Worm (Caenorhabditis elegans) whole organism, dauer: ENCODE results near the gene Y27F2A.8.
"Not testable (repeated sequence)": the region's sequence is repeated elsewhere in the genome, so short reads cannot be mapped to it uniquely, and the experiment has no call there.

Experiments used
- unc-62 ChIP-seq: sonication (generic microtip); optimal IDR thresholded peaks from 2 replicates; lab custom pipeline; 2017; ENCODE audit warnings: missing biosample characterization, missing genetic modification reagents, missing genetic modification characterization

Y27F2A.8 gene

DNA sequence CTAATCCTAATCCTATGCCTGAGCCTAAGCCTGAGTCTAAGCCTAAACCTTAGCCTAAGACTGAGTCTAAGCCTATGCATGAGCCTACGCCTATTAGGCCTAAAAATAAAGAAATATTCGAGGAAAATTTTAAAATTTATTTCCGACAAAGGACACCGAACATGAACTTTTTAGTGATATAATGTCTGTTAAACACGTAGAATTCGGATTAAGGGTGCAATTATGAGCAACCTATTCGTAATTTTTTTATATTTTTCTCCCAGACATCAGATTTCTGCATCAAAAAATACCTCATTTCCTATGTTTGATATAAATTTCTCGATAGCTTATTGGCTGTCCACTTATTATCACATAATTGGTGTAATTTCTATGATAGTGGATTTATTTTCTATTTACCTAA is 5.4 kb downstream of the Y27F2A.8 start, which contains the start of gene Y27F2A.11:
Y27F2A.11 (plus strand) TSS at position 301 of the 400 bp plus-strand sequence.
- TF ChIP-seq unc-62 (GFP tag; lab: Kevin White, UChicago) = not testable (repeated sequence)

DNA sequence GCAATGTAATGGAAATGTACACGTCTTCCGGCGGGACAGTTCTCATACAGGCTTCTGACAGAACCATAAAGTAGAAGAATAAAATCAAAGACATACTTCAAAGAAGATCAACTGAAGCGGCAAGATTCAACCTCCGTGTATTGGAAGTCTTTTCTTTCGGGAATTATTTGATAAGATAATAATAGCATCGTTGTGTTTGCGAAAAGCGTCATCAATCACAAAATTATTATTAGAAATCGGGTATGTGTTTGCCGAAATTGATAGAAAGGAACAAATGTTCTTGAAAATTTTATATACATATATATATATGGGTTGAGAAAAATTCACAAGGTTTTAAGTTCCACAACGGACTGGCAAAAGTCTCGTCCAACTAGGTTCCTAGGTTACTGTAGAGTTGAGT is 8.0 kb downstream of the Y27F2A.8 start, which contains the start of gene Y27F2A.9:
Y27F2A.9 (minus strand) TSS at position 101 of the 400 bp plus-strand sequence.
- TF ChIP-seq unc-62 (GFP tag; lab: Kevin White, UChicago) = not testable (repeated sequence)

DNA sequence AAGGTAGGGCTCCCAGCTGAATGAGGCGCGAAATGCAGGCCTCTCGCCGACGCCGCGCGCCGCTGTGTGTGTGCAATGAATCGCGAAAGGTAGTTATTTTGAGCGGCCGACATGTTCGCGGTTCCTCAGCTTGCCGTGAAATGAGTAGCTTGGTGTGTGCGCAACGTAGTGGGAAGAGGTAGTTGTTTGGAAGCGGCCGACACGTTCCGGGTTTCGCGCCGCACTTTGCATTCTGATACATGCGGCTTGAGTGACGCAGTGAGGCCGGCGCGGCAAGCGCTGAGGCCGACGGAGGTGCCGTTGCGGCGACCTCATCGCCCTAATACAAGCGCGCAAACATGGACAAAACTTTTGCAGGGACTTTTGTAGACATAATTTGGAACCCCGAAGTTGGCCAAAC is 12.1 kb downstream of the Y27F2A.8 start:
- TF ChIP-seq unc-62 (GFP tag; lab: Kevin White, UChicago) = no peak

DNA sequence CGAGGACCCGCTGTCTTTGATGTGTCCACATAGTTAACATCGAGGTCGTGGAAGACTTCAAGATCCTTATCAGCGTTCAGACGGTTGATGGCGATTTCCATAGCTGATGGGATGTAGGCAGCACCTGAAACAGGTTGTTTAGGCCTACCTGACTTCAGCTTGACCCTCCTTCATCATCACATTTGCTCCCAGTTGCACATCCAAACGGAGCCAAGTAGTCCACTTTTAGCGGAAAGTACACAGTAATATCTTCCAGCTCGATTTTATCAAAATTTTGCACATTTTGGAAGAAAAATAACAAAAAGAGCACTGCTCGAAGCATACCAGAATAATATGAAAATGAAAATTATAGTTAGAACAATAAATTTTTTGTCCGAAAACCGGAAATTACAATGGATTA is 13.4 kb downstream of the Y27F2A.8 start, which contains the start of gene gcy-15:
gcy-15 (minus strand) TSS at position 101 of the 400 bp plus-strand sequence.
- TF ChIP-seq unc-62 (GFP tag; lab: Kevin White, UChicago) = no peak

DNA sequence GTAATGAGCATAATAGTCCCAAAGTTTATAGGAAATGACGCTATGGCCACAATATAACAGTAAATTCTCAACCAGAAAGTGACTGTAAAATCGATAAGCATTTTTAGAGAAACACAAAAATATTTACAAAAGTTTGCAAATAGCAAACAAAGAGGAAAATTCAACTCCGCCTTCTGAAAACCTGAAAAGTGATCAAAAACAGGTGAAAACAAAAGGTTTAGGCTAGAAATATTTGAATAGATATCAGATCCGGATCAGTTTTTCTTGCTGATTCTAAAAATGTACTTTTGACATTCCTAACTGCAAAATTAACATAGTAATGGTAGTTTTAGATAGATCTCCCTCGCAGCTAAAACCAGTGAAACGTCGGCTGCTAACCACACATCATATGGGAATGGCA is 15.4 kb downstream of the Y27F2A.8 start, which contains the start of gene sri-51:
sri-51 (minus strand) TSS at position 101 of the 400 bp plus-strand sequence.
- TF ChIP-seq unc-62 (GFP tag; lab: Kevin White, UChicago) = no peak

DNA sequence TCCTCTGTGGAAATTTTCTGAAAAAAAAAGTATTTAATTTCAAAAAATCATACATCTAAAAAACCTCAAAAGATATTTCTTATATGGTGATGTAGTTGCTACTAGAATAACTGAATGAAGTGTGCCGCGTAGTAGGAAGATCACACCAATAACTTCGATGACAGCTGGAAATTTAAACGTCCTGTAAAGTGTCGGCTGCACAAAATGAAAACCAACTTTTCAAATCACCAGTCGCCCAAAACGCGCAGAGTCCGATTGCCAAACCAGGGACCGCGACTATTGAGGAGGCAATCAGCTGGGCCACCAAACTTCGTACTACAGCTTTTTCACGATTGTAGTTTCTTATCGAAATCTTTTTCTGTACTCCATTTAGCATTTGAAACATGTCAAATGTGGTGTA is 17.7 kb downstream of the Y27F2A.8 start, which contains the start of gene sri-48:
sri-48 (minus strand) TSS at position 101 of the 400 bp plus-strand sequence.
- not testable (repeated sequence) for TF ChIP-seq unc-62 (GFP tag; lab: Kevin White, UChicago)

DNA sequence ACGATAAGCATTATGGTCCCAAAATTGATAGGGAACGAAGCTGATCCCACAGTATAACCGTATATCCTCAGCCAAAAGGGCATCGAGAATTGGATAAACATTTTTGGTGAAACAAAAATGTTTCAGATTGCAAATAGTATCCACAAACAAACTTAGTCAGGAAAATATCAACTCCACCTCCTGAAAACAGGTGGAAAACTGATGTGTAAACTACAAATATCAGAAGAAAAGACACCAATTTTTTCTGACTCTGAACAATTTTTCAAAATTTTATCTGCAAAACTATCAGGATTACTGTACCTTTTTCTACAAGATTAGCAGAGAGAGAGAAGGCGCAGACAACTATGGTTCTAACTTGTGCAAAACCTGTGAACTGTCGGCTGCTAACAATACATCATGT is 18.9 kb downstream of the Y27F2A.8 start, which contains the start of gene sri-53:
sri-53 (minus strand) TSS at position 101 of the 400 bp plus-strand sequence.
- TF ChIP-seq unc-62 (GFP tag; lab: Kevin White, UChicago) = no peak

DNA sequence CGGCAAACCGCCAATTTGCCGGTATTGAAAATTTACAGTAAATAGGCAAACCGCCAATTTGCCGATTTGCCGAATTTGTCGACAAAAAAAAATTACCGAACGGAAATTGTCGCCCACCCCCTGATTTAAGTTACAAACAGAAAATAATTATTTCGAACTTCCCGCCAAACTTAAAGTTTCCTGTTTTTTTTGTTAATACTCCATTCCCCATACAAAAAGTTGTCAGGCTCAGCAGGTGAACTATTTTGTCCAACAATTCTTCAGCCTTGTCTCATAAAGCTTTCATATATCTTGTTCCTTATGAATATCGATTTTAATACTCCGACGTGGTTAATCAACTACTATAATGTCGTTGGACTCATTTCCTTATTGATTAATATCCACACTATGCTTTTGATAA is 19.8 kb downstream of the Y27F2A.8 start, which contains the start of gene sri-50:
sri-50 (plus strand) TSS at position 301 of the 400 bp plus-strand sequence.
- no peak for TF ChIP-seq unc-62 (GFP tag; lab: Kevin White, UChicago)

DNA sequence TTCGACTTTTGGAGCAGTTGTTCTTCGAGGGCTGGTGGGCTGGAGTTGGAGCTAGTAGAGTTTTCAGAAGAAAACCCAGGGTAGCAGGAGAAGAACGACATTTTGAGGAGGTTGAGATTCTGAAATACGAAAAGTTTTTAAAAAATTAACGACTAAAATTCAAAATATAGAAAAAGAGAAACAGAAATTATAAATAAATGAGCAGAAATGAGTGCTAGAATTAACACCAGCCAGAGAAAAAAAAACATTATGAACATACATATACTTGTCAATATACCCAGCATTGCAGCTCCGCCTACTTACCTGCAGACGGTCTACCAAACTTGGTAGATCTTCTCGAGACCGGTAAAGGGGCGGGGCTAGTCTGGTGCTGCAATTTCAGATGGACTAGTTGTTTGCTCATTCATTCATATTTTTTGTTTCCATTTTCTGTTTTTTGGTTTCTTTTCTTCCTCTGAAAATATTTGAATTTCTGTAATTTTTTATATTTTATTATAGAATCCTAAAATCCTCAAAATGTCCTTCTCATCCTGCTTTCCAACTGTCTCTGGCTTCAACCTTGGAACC is 22.9 kb downstream of the Y27F2A.8 start, which contains the start of the genes ZC239.20 and ZC239.21:
ZC239.20 (minus strand) TSS at position 101 of the 567 bp plus-strand sequence.
ZC239.21 (plus strand) TSS at position 517 of the 567 bp plus-strand sequence.
- no peak for TF ChIP-seq unc-62 (GFP tag; lab: Kevin White, UChicago)

DNA sequence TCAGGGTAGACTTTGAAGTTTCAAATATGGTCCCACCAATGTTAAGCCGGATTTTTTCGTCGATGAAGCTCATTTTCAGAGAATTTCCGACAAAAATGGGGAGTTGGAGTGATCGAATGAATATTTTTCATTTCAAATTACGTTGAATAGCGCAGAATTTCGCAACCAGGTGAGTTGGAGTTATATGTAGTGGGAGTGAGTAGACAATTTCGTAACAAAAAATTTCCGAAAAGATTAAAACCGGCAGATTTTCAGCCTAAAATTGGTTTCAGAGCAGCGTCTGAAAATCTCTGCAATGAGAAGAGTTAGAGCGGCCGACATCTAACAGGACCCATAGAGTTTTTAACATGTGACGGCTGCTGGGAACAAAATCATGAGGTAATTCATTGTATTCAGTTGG is 25.1 kb downstream of the Y27F2A.8 start, which contains the start of gene sdz-35:
sdz-35 (minus strand) TSS at position 101 of the 400 bp plus-strand sequence.
- no peak for TF ChIP-seq unc-62 (GFP tag; lab: Kevin White, UChicago)

DNA sequence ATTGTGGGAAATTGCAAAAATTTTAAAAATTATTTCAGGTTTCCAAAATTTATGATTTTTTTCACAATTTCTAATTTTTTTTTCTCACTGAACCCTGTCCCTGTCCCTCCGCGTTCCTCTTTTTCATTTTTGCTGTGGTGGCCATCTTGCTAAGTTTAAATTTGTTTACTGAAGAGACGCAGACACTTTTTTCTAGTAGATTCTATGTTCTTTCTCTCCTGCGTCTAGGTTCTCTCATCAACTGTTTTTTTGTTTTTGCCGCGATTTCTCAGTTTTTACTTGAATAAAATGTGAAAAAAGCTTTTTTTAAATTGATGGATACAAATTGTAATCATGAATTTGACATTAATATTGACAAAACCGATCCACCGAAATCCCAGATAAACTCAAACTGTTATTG is 25.7 kb downstream of the Y27F2A.8 start, which contains the start of gene ZC239.6:
ZC239.6 (plus strand) TSS at position 381 of the 400 bp plus-strand sequence.
- no peak for TF ChIP-seq unc-62 (GFP tag; lab: Kevin White, UChicago)

- no peak for TF ChIP-seq unc-62 (GFP tag; lab: Kevin White, UChicago)
Measured at ce11 chrII:3210365-3210764, 26.8 kb downstream of the Y27F2A.8 start, which contains the start of gene ZC239.5. TSS of gene ZC239.5 (plus strand) at chrII:3210665.

ce11 chrII:3213898-3214297 is 30.3 kb downstream of the Y27F2A.8 start, which contains the start of gene ZC239.4:
TSS of gene ZC239.4 (plus strand) at chrII:3214198.
- no peak for TF ChIP-seq unc-62 (GFP tag; lab: Kevin White, UChicago)

ce11 chrII:3215762-3216161 is 32.2 kb downstream of the Y27F2A.8 start, which contains the start of gene ZC239.3:
TSS of gene ZC239.3 (plus strand) at chrII:3216062.
- TF ChIP-seq unc-62 (GFP tag; lab: Kevin White, UChicago) = not testable (repeated sequence)

- TF ChIP-seq unc-62 (GFP tag; lab: Kevin White, UChicago) = no peak
Measured at ce11 chrII:3220723-3221122, 37.1 kb downstream of the Y27F2A.8 start, which contains the start of gene ZC239.22. TSS of gene ZC239.22 (minus strand) at chrII:3220823.

DNA sequence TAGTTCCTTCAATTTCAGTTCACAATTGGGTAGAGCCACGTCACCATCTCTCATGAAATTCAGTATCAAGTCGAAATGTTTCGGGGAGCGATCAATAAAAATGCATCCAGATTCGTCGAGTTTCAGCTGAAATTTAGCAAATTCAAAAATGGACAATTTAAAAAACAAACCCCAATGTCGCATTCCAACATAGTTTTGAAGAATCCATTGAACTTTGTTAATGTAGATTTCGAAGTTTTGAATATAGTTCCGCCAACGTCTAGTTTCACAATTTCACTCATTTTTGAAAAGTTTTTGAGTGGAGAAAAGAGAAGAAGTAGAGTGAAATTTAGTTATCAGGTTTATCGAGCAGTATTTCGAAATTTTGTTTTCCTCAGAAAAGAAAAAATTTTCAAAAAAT is 38.1 kb downstream of the Y27F2A.8 start, which contains the start of gene ZC239.14:
ZC239.14 (minus strand) TSS at position 305 of the 400 bp plus-strand sequence.
- no peak for TF ChIP-seq unc-62 (GFP tag; lab: Kevin White, UChicago)
